Fruit fly (Drosophila melanogaster) whole organism, wandering third instar larva: ENCODE measurements around the gene Prestin.

Experiments
- Abd-B ChIP-seq: fragments of >200 bp; optimal IDR thresholded peaks from 2 replicates; lab custom pipeline; 2017; ENCODE audit warnings: missing biosample characterization, missing genetic modification characterization
- br ChIP-seq: fragments of 200-800 bp; sonication (Bioruptor generic); optimal IDR thresholded peaks from 2 replicates; lab custom pipeline; 2016; ENCODE audit warnings: missing biosample characterization, missing genetic modification characterization
- sage ChIP-seq: fragments of 200-800 bp; sonication (Bioruptor generic); optimal IDR thresholded peaks from 2 replicates; lab custom pipeline; 2016; ENCODE audit warnings: missing biosample characterization, mild to moderate bottlenecking, missing genetic modification characterization

DNA sequence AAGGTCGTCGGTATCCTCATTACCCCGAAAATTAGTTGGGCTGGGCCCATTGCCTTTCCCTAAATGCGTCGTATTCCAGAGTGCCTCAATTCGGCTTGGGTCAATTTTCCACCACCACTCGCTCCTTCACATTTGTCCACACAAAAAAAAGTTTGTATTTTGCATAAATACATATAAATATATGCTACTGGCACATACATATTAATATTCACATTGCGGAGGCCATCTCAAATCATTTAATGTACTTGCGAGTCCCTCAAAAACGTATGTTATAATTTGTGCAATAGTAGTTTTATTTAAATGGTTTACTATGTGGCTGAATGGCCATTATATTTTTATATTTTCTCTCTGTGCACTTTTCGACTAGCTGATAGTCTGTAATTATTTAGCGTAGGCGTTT, 34.0 kb upstream of the Prestin start:
- TF ChIP-seq sage (no peak), br (GFP tag; lab: Kevin White, UChicago) (no peak), Abd-B (GFP tag; lab: Kevin White, UChicago) (no peak)
